Worm (Caenorhabditis elegans): ENCODE measurements around the gene adbp-1.

Gene adbp-1

DNA sequence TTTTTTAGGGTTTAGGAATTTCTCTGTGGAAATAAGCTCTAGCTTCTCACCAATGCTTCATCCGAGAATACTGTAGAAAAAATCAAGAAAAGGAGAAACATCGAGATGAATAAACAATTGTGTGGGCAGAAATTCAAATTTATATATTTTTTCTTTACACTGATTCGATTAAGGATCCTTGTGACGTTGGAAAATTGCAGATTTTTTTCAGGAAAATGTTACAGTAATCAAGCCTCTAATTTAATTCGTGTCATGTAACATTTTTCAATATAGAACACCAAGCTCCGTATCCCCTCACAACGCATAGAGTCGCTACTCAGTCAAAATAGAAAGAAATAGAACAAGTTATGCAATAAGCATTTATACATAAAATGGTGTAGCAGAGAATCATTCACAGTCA, 32.4 kb downstream of the adbp-1 start, which contains the start of gene W02B12.16:
Gene W02B12.16, minus strand, starts transcription at position 101 of the 400 bp plus-strand sequence.
- TF ChIP-seq nhr-11 (tag; optimal IDR thresholded peaks at IDR 0.05) (no peak), peb-1 (tag; optimal IDR thresholded peaks at IDR 0.05) (no peak), sem-4 (tag; optimal IDR thresholded peaks at IDR 0.05) (no peak)

DNA sequence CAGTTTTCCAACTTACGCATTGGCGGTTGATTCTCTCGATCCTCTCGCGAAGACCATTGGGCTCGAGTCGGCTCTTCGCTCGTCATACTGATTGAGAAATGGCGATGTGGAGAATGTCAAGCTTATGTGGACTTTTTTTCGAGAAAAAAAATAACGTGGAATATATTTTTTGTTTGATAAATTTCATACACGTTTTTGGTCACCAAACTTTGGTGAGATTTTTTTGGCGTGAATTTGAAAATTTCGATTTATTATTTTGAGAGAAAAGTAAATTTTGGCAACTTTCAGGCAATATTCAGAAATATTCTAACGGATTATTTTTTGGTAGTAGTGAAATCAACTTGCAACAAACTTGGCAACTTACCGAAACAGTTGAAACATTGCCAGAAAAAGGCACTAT, 35.1 kb downstream of the adbp-1 start, which contains the start of gene W02B12.12:
Gene W02B12.12, minus strand, starts transcription at position 101 of the 400 bp plus-strand sequence.
- TF ChIP-seq mdl-1 (tag; optimal IDR thresholded peaks at IDR 0.05) (no peak), sma-3 (GFP tag; optimal IDR thresholded peaks at IDR 0.05) (no peak), ztf-4 (tag; optimal IDR thresholded peaks at IDR 0.05) (no peak), C34F6.9 (tag; optimal IDR thresholded peaks at IDR 0.05) (no peak), nhr-237 (tag; optimal IDR thresholded peaks at IDR 0.05) (no peak), ztf-11 (tag; optimal IDR thresholded peaks at IDR 0.05) (no peak), zag-1 (tag; optimal IDR thresholded peaks at IDR 0.05) (no peak), mab-5 (tag; optimal IDR thresholded peaks at IDR 0.05) (no peak), fos-1 (tag; optimal IDR thresholded peaks at IDR 0.05) (no peak), nhr-21 (tag; optimal IDR thresholded peaks at IDR 0.05) (no peak), F13H6.1 (tag; optimal IDR thresholded peaks at IDR 0.05) (no peak), gmeb-1 (tag; optimal IDR thresholded peaks at IDR 0.05) (no peak)

DNA sequence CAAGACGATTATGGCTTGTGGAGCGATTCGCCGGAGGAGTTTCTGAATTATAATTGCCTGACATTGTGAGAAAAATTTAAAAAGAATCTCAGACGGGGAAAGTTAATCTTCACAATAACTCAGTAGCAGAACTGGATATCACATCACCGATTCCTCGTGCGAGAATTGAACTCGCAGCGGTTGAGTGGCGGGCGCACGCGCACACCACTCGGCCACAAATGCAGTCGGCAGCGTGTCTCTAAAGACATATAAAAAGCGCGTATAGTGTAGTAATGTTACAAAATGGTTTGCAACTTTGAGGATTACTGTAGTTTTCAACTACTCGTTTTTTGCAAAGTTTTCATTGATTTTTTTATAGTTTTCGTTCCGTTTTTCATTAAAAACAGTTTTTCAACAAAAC, 40.6 kb downstream of the adbp-1 start:
- TF ChIP-seq nhr-21 (tag; optimal IDR thresholded peaks at IDR 0.05) (peak; percentile 79), sem-4 (tag; optimal IDR thresholded peaks at IDR 0.05) (no peak), aly-2 (tag; optimal IDR thresholded peaks at IDR 0.05) (no peak), unc-62 (GFP tag; optimal IDR thresholded peaks at IDR 0.05) (no peak), lsy-2 (tag; optimal IDR thresholded peaks at IDR 0.05) (peak; percentile 48 to 88), blmp-1 (tag; optimal IDR thresholded peaks at IDR 0.05; ENCODE audit: insufficient read depth) (no peak), ceh-16 (tag; optimal IDR thresholded peaks at IDR 0.05) (peak; percentile 13), lin-11 (tag; optimal IDR thresholded peaks at IDR 0.05) (peak; percentile 92), elt-1 (tag; optimal IDR thresholded peaks at IDR 0.05) (no peak), crh-2 (tag; optimal IDR thresholded peaks at IDR 0.05) (peak; percentile 63), dmd-4 (tag; optimal IDR thresholded peaks at IDR 0.05) (no peak), elt-3 (tag; optimal IDR thresholded peaks at IDR 0.05) (no peak), nhr-129 (tag; optimal IDR thresholded peaks at IDR 0.05) (peak; percentile 88), nhr-23 (tag; optimal IDR thresholded peaks at IDR 0.05) (no peak), ama-1 (optimal IDR thresholded peaks at IDR 0.05) (no peak), Y55F3AM.14 (GFP tag; optimal IDR thresholded peaks at IDR 0.05) (peak; percentile 85), mdl-1 (tag; optimal IDR thresholded peaks at IDR 0.05) (peak; percentile 25 to 64), gmeb-1 (tag; optimal IDR thresholded peaks at IDR 0.05) (peak; percentile 56), zag-1 (tag; optimal IDR thresholded peaks at IDR 0.05) (peak; percentile 1), skn-1 (tag; optimal IDR thresholded peaks at IDR 0.05) (no peak), peb-1 (tag; optimal IDR thresholded peaks at IDR 0.05) (no peak), egl-27 (tag; optimal IDR thresholded peaks at IDR 0.05) (peak; percentile 35), mab-5 (tag; optimal IDR thresholded peaks at IDR 0.05) (peak; percentile 54), F13H6.1 (tag; optimal IDR thresholded peaks at IDR 0.05) (peak; percentile 48), sma-9 (GFP tag; optimal IDR thresholded peaks at IDR 0.05) (peak; percentile 72), sma-9 (tag; optimal IDR thresholded peaks at IDR 0.05) (no peak), sma-3 (GFP tag; optimal IDR thresholded peaks at IDR 0.05) (peak; percentile 67), ceh-82 (tag; optimal IDR thresholded peaks at IDR 0.05) (peak; percentile 59), ztf-4 (tag; optimal IDR thresholded peaks at IDR 0.05) (peak; percentile 59), nhr-11 (tag; optimal IDR thresholded peaks at IDR 0.05) (peak; percentile 39), fos-1 (tag; optimal IDR thresholded peaks at IDR 0.05) (peak; percentile 70), ZK546.5 (tag; optimal IDR thresholded peaks at IDR 0.05) (no peak), nhr-6 (tag; optimal IDR thresholded peaks at IDR 0.05) (peak; percentile 23), unc-55 (GFP tag; optimal IDR thresholded peaks at IDR 0.05) (peak; percentile 74), nhr-25 (tag; optimal IDR thresholded peaks at IDR 0.05) (peak; percentile 58), snpc-4 (tag; optimal IDR thresholded peaks at IDR 0.05) (peak; percentile 19), C34F6.9 (tag; optimal IDR thresholded peaks at IDR 0.05) (peak; percentile 78)

ce11 chrII:11485200-11485599, 41.2 kb downstream of the adbp-1 start, which contains the start of gene twk-5:
TSS of gene twk-5 (minus strand) at chrII:11485300.
- TF ChIP-seq sma-3 (GFP tag; optimal IDR thresholded peaks at IDR 0.05) (no peak), blmp-1 (tag; optimal IDR thresholded peaks at IDR 0.05; ENCODE audit: insufficient read depth) (peak; percentile 8), peb-1 (tag; optimal IDR thresholded peaks at IDR 0.05) (no peak), C34F6.9 (tag; optimal IDR thresholded peaks at IDR 0.05) (no peak), ceh-16 (tag; optimal IDR thresholded peaks at IDR 0.05) (no peak), Y55F3AM.14 (GFP tag; optimal IDR thresholded peaks at IDR 0.05) (no peak), dmd-4 (tag; optimal IDR thresholded peaks at IDR 0.05) (no peak)

All from whole organism, L2 larva.